Worm (Caenorhabditis elegans) whole organism, young adult: ENCODE data around the gene D1025.10.

Source experiments
- B0019.2 ChIP-seq: fragments of 200-800 bp; sonication (Bioruptor generic); conservative IDR thresholded peaks from 2 replicates; pipeline ENCODE4 v1.3.6; 2022; ENCODE audit warnings: missing genetic modification reagents, missing genetic modification characterization, missing compliant biosample characterization
- B0336.3 ChIP-seq: fragments of 200-800 bp; sonication (Bioruptor generic); IDR thresholded peaks from 2 replicates; pipeline ENCODE4 v1.3.6; 2022; ENCODE audit warnings: missing genetic modification characterization, missing compliant biosample characterization
- F33H1.4 ChIP-seq: fragments of 200-800 bp; sonication (Bioruptor generic); IDR thresholded peaks from 2 replicates; pipeline ENCODE4 v1.3.6; 2022; ENCODE audit warnings: missing genetic modification reagents, missing genetic modification characterization, missing compliant biosample characterization
- F55B11.4 ChIP-seq: sonication (generic microtip); optimal IDR thresholded peaks from 2 replicates; lab custom pipeline; 2016; ENCODE audit warnings: missing compliant biosample characterization, missing genetic modification characterization, borderline replicate concordance; ENCODE audit not compliant: insufficient read depth
- K12H6.12 ChIP-seq: fragments of 200-800 bp; sonication (Bioruptor generic); optimal IDR thresholded peaks from 2 replicates; lab custom pipeline; 2018; ENCODE audit warnings: mild to moderate bottlenecking, missing genetic modification characterization, missing compliant biosample characterization
- T07F8.4 ChIP-seq: sonication (generic microtip); optimal IDR thresholded peaks from 2 replicates; lab custom pipeline; 2016; ENCODE audit warnings: mild to moderate bottlenecking, missing genetic modification characterization, moderate library complexity, missing compliant biosample characterization
- T26A5.8 ChIP-seq: sonication (generic microtip); optimal IDR thresholded peaks from 2 replicates; lab custom pipeline; 2016; ENCODE audit warnings: missing genetic modification characterization, missing compliant biosample characterization
- Y53G8AR.9 ChIP-seq: fragments of 200-800 bp; sonication (Bioruptor generic); conservative IDR thresholded peaks from 2 replicates; pipeline ENCODE4 v1.3.6; 2022; ENCODE audit warnings: missing genetic modification reagents, missing genetic modification characterization, missing compliant biosample characterization
- Y79H2A.3 ChIP-seq: fragments of 200-800 bp; sonication (Bioruptor generic); conservative IDR thresholded peaks from 2 replicates; pipeline ENCODE4 v1.3.6; 2022; ENCODE audit warnings: missing genetic modification reagents, missing genetic modification characterization, missing compliant biosample characterization
- ZK185.1 ChIP-seq: sonication (generic microtip); optimal IDR thresholded peaks from 2 replicates; lab custom pipeline; 2016; ENCODE audit warnings: mild to moderate bottlenecking, missing genetic modification characterization, missing compliant biosample characterization; ENCODE audit not compliant: poor library complexity, severe bottlenecking
- akir-1 ChIP-seq: fragments of 200-800 bp; sonication (Bioruptor generic); optimal IDR thresholded peaks from 2 replicates; lab custom pipeline; 2018; ENCODE audit warnings: mild to moderate bottlenecking, missing genetic modification characterization, moderate library complexity, missing compliant biosample characterization
- ama-1 ChIP-seq, 3 experiments: fragments of 150-350 bp in 1 of 3; sonication (generic microtip) in 2 of 3; optimal IDR thresholded peaks; 2 replicates each; lab custom pipeline; 2014 to 2018; ENCODE audit warnings: missing biosample characterization in 2 of 3, missing genetic modification characterization in 2 of 3, missing genetic modification reagents in 2 of 3
- attf-6 ChIP-seq: fragments of 200-800 bp; sonication (Bioruptor generic); IDR thresholded peaks from 2 replicates; pipeline ENCODE4 v1.3.6; 2022; ENCODE audit warnings: missing genetic modification reagents, missing genetic modification characterization, missing compliant biosample characterization
- cebp-1 ChIP-seq, 2 experiments: fragments of 200-800 bp in 1 of 2; sonication (Bioruptor generic) in 1 of 2; sonication (generic microtip) in 1 of 2; IDR thresholded peaks in 1 of 2; optimal IDR thresholded peaks in 1 of 2; 2 replicates each; pipeline versions ENCODE4 v1.3.6 to Lab custom; 2017 to 2022; ENCODE audit warnings: missing compliant biosample characterization in 2 of 2, missing genetic modification characterization in 2 of 2, mild to moderate bottlenecking in 1 of 2, missing genetic modification reagents in 1 of 2, moderate library complexity in 1 of 2
- cebp-2 ChIP-seq: fragments of 200-800 bp; sonication (Bioruptor generic); IDR thresholded peaks from 2 replicates; pipeline ENCODE4 v1.3.6; 2022; ENCODE audit warnings: missing genetic modification characterization, missing compliant biosample characterization
- ceh-27 ChIP-seq: fragments of 200-800 bp; sonication (Bioruptor generic); optimal IDR thresholded peaks from 2 replicates; lab custom pipeline; 2018; ENCODE audit warnings: mild to moderate bottlenecking, missing genetic modification characterization, moderate library complexity, missing compliant biosample characterization
- ceh-58 ChIP-seq: fragments of 200-800 bp; sonication (Bioruptor generic); IDR thresholded peaks from 2 replicates; pipeline ENCODE4 v1.3.6; 2022; ENCODE audit warnings: missing genetic modification characterization, missing compliant biosample characterization
- ekl-4 ChIP-seq: fragments of 200-800 bp; sonication (Bioruptor generic); IDR thresholded peaks from 2 replicates; pipeline ENCODE4 v1.3.6; 2022; ENCODE audit warnings: missing genetic modification reagents, missing genetic modification characterization, missing compliant biosample characterization
- hlh-26 ChIP-seq: fragments of 200-800 bp; sonication (Bioruptor generic); conservative IDR thresholded peaks from 2 replicates; pipeline ENCODE4 v1.3.6; 2022; ENCODE audit warnings: missing genetic modification reagents, missing genetic modification characterization, missing compliant biosample characterization
- hmg-1.2 ChIP-seq: fragments of 200-800 bp; sonication (Bioruptor generic); IDR thresholded peaks from 2 replicates; pipeline ENCODE4 v1.3.6; 2022; ENCODE audit warnings: missing genetic modification reagents, missing genetic modification characterization, missing compliant biosample characterization
- lin-35 ChIP-seq, 3 experiments: fragments of 150-350 bp in 2 of 3; sonication (generic microtip) in 1 of 3; optimal IDR thresholded peaks; 2 replicates each; lab custom pipeline; 2014 to 2018; ENCODE audit warnings: missing biosample characterization in 3 of 3, missing genetic modification characterization in 3 of 3, missing genetic modification reagents in 3 of 3
- madf-3 ChIP-seq: fragments of 200-800 bp; sonication (Bioruptor generic); IDR thresholded peaks from 2 replicates; pipeline ENCODE4 v1.3.6; 2022; ENCODE audit warnings: missing genetic modification reagents, missing genetic modification characterization, missing compliant biosample characterization
- nfyb-1 ChIP-seq: fragments of 200-800 bp; sonication (Bioruptor generic); IDR thresholded peaks from 2 replicates; pipeline ENCODE4 v1.3.6; 2022; ENCODE audit warnings: missing genetic modification reagents, missing genetic modification characterization, missing compliant biosample characterization
- nhr-80 ChIP-seq: sonication (generic microtip); optimal IDR thresholded peaks from 2 replicates; lab custom pipeline; 2016; ENCODE audit warnings: missing genetic modification characterization, missing compliant biosample characterization
- rpc-1 ChIP-seq, 2 experiments: fragments of 150-350 bp in 1 of 2; sonication (generic microtip) in 1 of 2; optimal IDR thresholded peaks; 2 replicates each; lab custom pipeline; 2014 to 2018; ENCODE audit warnings: missing biosample characterization in 1 of 2, missing genetic modification characterization in 1 of 2, missing genetic modification reagents in 1 of 2, missing genotype in 1 of 2
- snpc-1.1 ChIP-seq: sonication (generic microtip); optimal IDR thresholded peaks from 2 replicates; lab custom pipeline; 2017; ENCODE audit warnings: missing genetic modification characterization, mild to moderate bottlenecking, missing compliant biosample characterization, antibody characterized with exemption, moderate library complexity, missing genotype, missing genetic modification reagents; ENCODE audit not compliant: insufficient read depth
- snpc-4 ChIP-seq, 5 experiments: fragments of 150-350 bp in 1 of 5; sonication (generic microtip) in 4 of 5; optimal IDR thresholded peaks; 2 replicates each; lab custom pipeline; 2014 to 2018; ENCODE audit warnings: missing genetic modification characterization in 5 of 5, missing biosample characterization in 3 of 5, antibody characterized with exemption in 2 of 5, mild to moderate bottlenecking in 2 of 5, missing compliant biosample characterization in 2 of 5, missing genotype in 2 of 5, moderate library complexity in 2 of 5, missing genetic modification reagents in 1 of 5
- somi-1 ChIP-seq: fragments of 200-800 bp; sonication (Bioruptor generic); optimal IDR thresholded peaks from 2 replicates; lab custom pipeline; 2018; ENCODE audit warnings: mild to moderate bottlenecking, missing genetic modification characterization, missing compliant biosample characterization
- tlf-1 ChIP-seq: fragments of 200-800 bp; sonication (Bioruptor generic); optimal IDR thresholded peaks from 2 replicates; lab custom pipeline; 2018; ENCODE audit warnings: mild to moderate bottlenecking, missing genetic modification characterization, missing compliant biosample characterization
- unc-62 ChIP-seq: fragments of 150-350 bp; optimal IDR thresholded peaks from 2 replicates; lab custom pipeline; 2014; ENCODE audit warnings: missing biosample characterization, missing genetic modification reagents, missing genetic modification characterization
- zfh-2 ChIP-seq: fragments of 200-800 bp; sonication (Bioruptor generic); conservative IDR thresholded peaks from 2 replicates; pipeline ENCODE4 v1.3.6; 2022; ENCODE audit warnings: missing genetic modification reagents, missing genetic modification characterization, missing compliant biosample characterization
- zim-3 ChIP-seq: sonication (generic microtip); optimal IDR thresholded peaks from 2 replicates; lab custom pipeline; 2017; ENCODE audit warnings: mild to moderate bottlenecking, missing genetic modification characterization, moderate library complexity, missing compliant biosample characterization
- ztf-18 ChIP-seq: sonication (generic microtip); optimal IDR thresholded peaks from 2 replicates; lab custom pipeline; 2016; ENCODE audit warnings: missing genotype, mild to moderate bottlenecking, missing genetic modification characterization, missing compliant biosample characterization

D1025.10 gene

DNA sequence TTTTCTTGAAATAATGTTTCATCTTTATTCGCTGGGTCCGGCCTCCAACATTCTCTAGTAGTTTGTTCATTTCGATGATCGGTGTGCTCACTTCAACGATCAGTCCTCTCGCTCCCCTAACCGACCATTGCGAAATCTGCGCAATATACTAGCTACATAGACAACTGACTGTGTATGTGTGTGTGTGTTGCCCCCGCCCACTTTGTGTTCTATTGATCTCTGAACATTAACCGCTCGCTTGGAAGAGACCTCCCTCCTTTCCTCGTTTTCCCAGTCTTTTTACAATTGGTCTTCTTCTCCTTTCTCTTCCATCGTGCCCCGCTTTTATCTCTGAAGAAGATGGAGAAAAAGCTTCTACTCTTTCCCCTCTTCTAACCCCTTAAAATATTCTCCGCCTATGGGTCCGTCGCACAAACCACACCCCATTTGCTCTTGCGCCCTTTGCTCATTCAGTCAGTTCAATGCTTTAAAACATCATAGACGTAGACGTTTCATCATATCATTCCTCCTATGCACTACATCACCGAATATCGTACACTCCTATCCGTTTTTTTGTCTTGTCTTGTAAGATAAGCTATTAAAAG lies 40.8 kb downstream of the D1025.10 start (continued):
- peak; percentile 75 for TF ChIP-seq K12H6.12 (tag; lab: Kevin White, UChicago)
- no peak for TF ChIP-seq Y53G8AR.9
- peak; percentile 68; the same call in 1 of the 2 replicates for TF ChIP-seq zfh-2
- peak; percentile 68 for TF ChIP-seq ceh-27 (GFP tag; lab: Kevin White, UChicago)
- TF ChIP-seq akir-1 = no peak
- no peak for TF ChIP-seq madf-3 (GFP tag; lab: Robert Waterston, UW)
- peak; percentile 93 for TF ChIP-seq cebp-1 (GFP tag; IDR thresholded peaks at IDR 0.05; lab: Robert Waterston, UW)
- TF ChIP-seq cebp-1 (tag; optimal IDR thresholded peaks at IDR 0.05; lab: Kevin White, UChicago) = peak; percentile 98
- TF ChIP-seq ceh-58 (GFP tag; lab: Robert Waterston, UW) = no peak
- no peak for TF ChIP-seq snpc-4 (GFP tag; optimal IDR thresholded peaks at IDR 0.05; lab: Kevin White, UChicago)
- peak in 1 of 4 experiments; percentile 20 for TF ChIP-seq snpc-4 (tag; optimal IDR thresholded peaks at IDR 0.05; lab: Kevin White, UChicago)
- TF ChIP-seq F33H1.4 (GFP tag; lab: Robert Waterston, UW) = no peak
- no peak for TF ChIP-seq nhr-80
- TF ChIP-seq zim-3 (tag; lab: Kevin White, UChicago) = no peak
- peak; percentile 26 for TF ChIP-seq ZK185.1 (tag; lab: Kevin White, UChicago)

DNA sequence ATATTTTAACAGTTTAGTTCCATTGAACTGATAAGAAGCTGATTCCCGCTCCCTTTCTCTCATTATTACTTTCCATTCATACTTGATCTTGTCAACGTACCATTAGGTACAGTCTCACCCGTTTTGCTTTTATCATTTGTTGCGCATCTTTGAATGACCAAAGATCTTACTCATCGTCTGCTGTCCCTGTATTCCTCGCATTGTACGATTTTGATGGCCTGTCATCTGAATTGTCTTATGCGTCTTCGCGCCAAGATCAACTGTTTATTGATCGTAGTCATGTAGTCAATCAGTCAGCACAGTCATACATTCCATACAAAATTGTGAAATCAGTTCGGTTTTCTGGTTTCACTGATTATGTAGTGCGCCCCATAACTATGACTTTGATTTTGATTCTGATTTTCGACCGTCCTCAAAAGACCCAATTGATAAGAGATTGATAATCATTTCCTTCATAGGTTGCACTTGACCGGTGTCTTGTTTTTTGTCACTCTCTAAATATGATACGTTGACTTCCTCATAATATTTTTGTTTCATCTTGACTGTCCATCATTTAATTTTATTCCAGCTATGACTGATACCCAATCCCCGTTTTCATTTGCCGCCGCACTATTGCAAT lies 41.4 kb downstream of the D1025.10 start, which contains the start of gene nhr-3:
Gene nhr-3 (plus strand): TSS at position 569 of the 619 bp plus-strand sequence.
- TF ChIP-seq hmg-1.2 (GFP tag; lab: Robert Waterston, UW) (0 out of 2 replicates have a peak, but pooled peaks have one; percentile 15), snpc-1.1 (tag; lab: Kevin White, UChicago) (no peak), nhr-80 (peak; percentile 87), unc-62 (GFP tag; lab: Kevin White, UChicago) (peak; percentile 12), F55B11.4 (no peak), attf-6 (no peak), somi-1 (GFP tag; lab: Kevin White, UChicago) (no peak), T07F8.4 (tag; lab: Kevin White, UChicago) (no peak), cebp-1 (GFP tag; IDR thresholded peaks at IDR 0.05; lab: Robert Waterston, UW) (peak; percentile 66; the same call in 1 of the 2 replicates), cebp-1 (tag; optimal IDR thresholded peaks at IDR 0.05; lab: Kevin White, UChicago) (peak; percentile 85)
- TF ChIP-seq, all 124 proteins: peak for 4

DNA sequence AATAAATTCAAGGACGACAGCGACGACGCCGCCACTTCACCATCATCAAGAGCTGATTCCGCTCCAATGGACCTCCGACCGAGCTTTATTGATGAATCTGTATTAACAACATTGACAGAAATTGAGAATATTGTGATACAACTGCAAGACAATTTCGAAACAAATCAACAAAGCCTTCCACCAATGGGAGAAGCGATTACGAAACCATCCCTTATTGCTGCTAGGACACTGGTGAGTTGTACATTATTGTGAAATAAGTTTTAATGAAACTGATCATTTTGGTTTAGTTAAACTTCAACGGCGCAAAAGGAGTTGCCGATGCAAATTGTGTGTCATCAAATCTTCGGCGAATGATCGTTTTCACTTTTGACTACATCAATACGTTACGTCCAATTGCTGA lies 42.4 kb downstream of the D1025.10 start:
- TF ChIP-seq zim-3 (tag; lab: Kevin White, UChicago) (no peak), B0336.3 (no peak), hlh-26 (GFP tag; lab: Robert Waterston, UW) (no peak), T26A5.8 (tag; lab: Kevin White, UChicago) (no peak), tlf-1 (GFP tag; lab: Kevin White, UChicago) (no peak), ama-1 (optimal IDR thresholded peaks at IDR 0.05; lab: Kevin White, UChicago) (no peak), ama-1 (GFP tag; optimal IDR thresholded peaks at IDR 0.05; lab: Kevin White, UChicago) (no peak), cebp-2 (GFP tag; lab: Robert Waterston, UW) (no peak), cebp-1 (GFP tag; IDR thresholded peaks at IDR 0.05; lab: Robert Waterston, UW) (0 out of 2 replicates have a peak, but pooled peaks have one; percentile 25), cebp-1 (tag; optimal IDR thresholded peaks at IDR 0.05; lab: Kevin White, UChicago) (peak; percentile 93), ekl-4 (GFP tag; lab: Robert Waterston, UW) (no peak), B0019.2 (GFP tag; lab: Robert Waterston, UW) (no peak), rpc-1 (optimal IDR thresholded peaks at IDR 0.05; lab: Kevin White, UChicago) (no peak), rpc-1 (tag; optimal IDR thresholded peaks at IDR 0.05; lab: Kevin White, UChicago) (no peak), lin-35 (GFP tag; optimal IDR thresholded peaks at IDR 0.05; lab: Kevin White, UChicago) (no peak), nfyb-1 (0 out of 2 replicates have a peak, but pooled peaks have one; percentile 34), ztf-18 (tag; lab: Kevin White, UChicago) (no peak), Y79H2A.3 (GFP tag; lab: Robert Waterston, UW) (no peak)
